Worm (Caenorhabditis elegans) whole organism, L1 larva: Measurements from ENCODE around the gene haf-8.

Experiments used
- ets-5 ChIP-seq: fragments of 200-800 bp; sonication (Bioruptor generic); IDR thresholded peaks from 2 replicates; pipeline ENCODE4 v1.3.6; 2022; ENCODE audit warnings: missing genetic modification characterization, missing compliant biosample characterization
- mdl-1 ChIP-seq, 2 experiments: fragments of 150-350 bp; optimal IDR thresholded peaks; 2 replicates each; lab custom pipeline; 2014 to 2017; ENCODE audit warnings: missing biosample characterization in 2 of 2, missing genetic modification characterization in 2 of 2, inconsistent platforms in 1 of 2
- mep-1 ChIP-seq: fragments of 150-350 bp; optimal IDR thresholded peaks from 2 replicates; lab custom pipeline; 2014; ENCODE audit warnings: missing biosample characterization, missing genetic modification characterization
- nhr-76 ChIP-seq: sonication (generic microtip); optimal IDR thresholded peaks from 2 replicates; lab custom pipeline; 2017; ENCODE audit warnings: missing biosample characterization, missing genetic modification characterization
- unc-62 ChIP-seq: fragments of 150-350 bp; optimal IDR thresholded peaks from 2 replicates; lab custom pipeline; 2014; ENCODE audit warnings: missing biosample characterization, missing genetic modification reagents, missing genetic modification characterization
- zag-1 ChIP-seq: fragments of 150-350 bp; optimal IDR thresholded peaks from 2 replicates; lab custom pipeline; 2014; ENCODE audit warnings: missing biosample characterization, missing genetic modification characterization
- ztf-4 ChIP-seq: fragments of 150-350 bp; optimal IDR thresholded peaks from 2 replicates; lab custom pipeline; 2014; ENCODE audit warnings: missing biosample characterization, missing genetic modification characterization

- no peak for TF ChIP-seq ets-5 (GFP tag; lab: Robert Waterston, UW)
- no peak for TF ChIP-seq mdl-1 (tag; optimal IDR thresholded peaks at IDR 0.05; lab: Kevin White, UChicago)
- no peak for TF ChIP-seq nhr-76
- TF ChIP-seq mep-1 (tag; lab: Kevin White, UChicago) = no peak
- TF ChIP-seq unc-62 = no peak
- no peak for TF ChIP-seq ztf-4 (tag; lab: Kevin White, UChicago)
- no peak for TF ChIP-seq zag-1
Measured at ce11 chrIV:14704155-14704554, 4.4 kb upstream of the haf-8 start, which contains the start of gene Y57G11C.40.
